Worm (Caenorhabditis elegans) whole organism, L3 larva: Measurements from ENCODE around the gene thn-1.
A peak's percentile ranks its signal among the peaks of the same experiment; 100 is the strongest.

Source experiments
- R02D3.7 ChIP-seq: fragments of 150-350 bp; optimal IDR thresholded peaks from 2 replicates; lab custom pipeline; 2014; ENCODE audit warnings: missing biosample characterization, missing genetic modification characterization
- ZK546.5 ChIP-seq: sonication (generic microtip); optimal IDR thresholded peaks from 2 replicates; lab custom pipeline; 2017; ENCODE audit warnings: missing biosample characterization, missing genetic modification characterization
- aly-2 ChIP-seq: fragments of 150-350 bp; optimal IDR thresholded peaks from 2 replicates; lab custom pipeline; 2014; ENCODE audit warnings: missing biosample characterization, missing genetic modification characterization
- ama-1 ChIP-seq: fragments of 150-350 bp; optimal IDR thresholded peaks from 2 replicates; lab custom pipeline; 2018
- ceh-16 ChIP-seq: sonication (generic microtip); optimal IDR thresholded peaks from 2 replicates; lab custom pipeline; 2017; ENCODE audit warnings: missing biosample characterization, missing genetic modification characterization
- ceh-9 ChIP-seq: sonication (generic microtip); optimal IDR thresholded peaks from 2 replicates; lab custom pipeline; 2018; ENCODE audit warnings: missing biosample characterization, missing genetic modification characterization
- egl-27 ChIP-seq: sonication (generic microtip); optimal IDR thresholded peaks from 4 replicates; lab custom pipeline; 2017; ENCODE audit warnings: missing biosample characterization, missing genetic modification reagents, missing genetic modification characterization
- elt-1 ChIP-seq: fragments of 150-350 bp; optimal IDR thresholded peaks from 2 replicates; lab custom pipeline; 2014; ENCODE audit warnings: missing biosample characterization, missing genetic modification characterization
- elt-2 ChIP-seq: sonication (generic microtip); optimal IDR thresholded peaks from 2 replicates; lab custom pipeline; 2016; ENCODE audit warnings: missing genetic modification reagents, mild to moderate bottlenecking, missing genetic modification characterization, missing compliant biosample characterization
- elt-3 ChIP-seq, 3 experiments: fragments of 150-350 bp in 1 of 3; sonication (generic microtip) in 2 of 3; optimal IDR thresholded peaks; 2 replicates in 2 of 3; 4 replicates in 1 of 3; lab custom pipeline; 2014 to 2017; ENCODE audit warnings: missing biosample characterization in 3 of 3, missing genetic modification characterization in 3 of 3
- eor-1 ChIP-seq, 2 experiments: fragments of 150-350 bp; optimal IDR thresholded peaks; 2 replicates each; lab custom pipeline; 2014 to 2018; ENCODE audit warnings: missing biosample characterization in 2 of 2, missing genetic modification characterization in 2 of 2
- fkh-10 ChIP-seq: sonication (generic microtip); optimal IDR thresholded peaks from 2 replicates; lab custom pipeline; 2017; ENCODE audit warnings: missing biosample characterization, missing genetic modification reagents, missing genetic modification characterization
- fkh-2 ChIP-seq: fragments of 150-350 bp; optimal IDR thresholded peaks from 2 replicates; lab custom pipeline; 2014; ENCODE audit warnings: missing biosample characterization, missing genetic modification reagents, missing genetic modification characterization
- fos-1 ChIP-seq: fragments of 150-350 bp; optimal IDR thresholded peaks from 2 replicates; lab custom pipeline; 2014; ENCODE audit warnings: missing biosample characterization, missing genetic modification characterization
- hmg-11 ChIP-seq: sonication (generic microtip); optimal IDR thresholded peaks from 2 replicates; lab custom pipeline; 2016; ENCODE audit warnings: missing genetic modification characterization, missing compliant biosample characterization
- lin-15B ChIP-seq: fragments of 150-350 bp; optimal IDR thresholded peaks from 2 replicates; lab custom pipeline; 2014; ENCODE audit warnings: missing biosample characterization, missing genetic modification characterization
- lin-39 ChIP-seq: fragments of 150-350 bp; optimal IDR thresholded peaks from 2 replicates; lab custom pipeline; 2018; ENCODE audit warnings: missing biosample characterization, missing genetic modification reagents, missing genetic modification characterization
- lsy-12 ChIP-seq: sonication (generic microtip); optimal IDR thresholded peaks from 2 replicates; lab custom pipeline; 2016; ENCODE audit warnings: mild to moderate bottlenecking, missing genetic modification characterization, missing compliant biosample characterization
- mdl-1 ChIP-seq: fragments of 150-350 bp; optimal IDR thresholded peaks from 2 replicates; lab custom pipeline; 2014; ENCODE audit warnings: missing biosample characterization, missing genetic modification characterization
- mml-1 ChIP-seq: fragments of 150-350 bp; sonication (generic microtip); optimal IDR thresholded peaks from 3 replicates; lab custom pipeline; 2014; ENCODE audit warnings: missing biosample characterization, missing genetic modification characterization
- nfya-1 ChIP-seq: sonication (generic microtip); optimal IDR thresholded peaks from 2 replicates; lab custom pipeline; 2017; ENCODE audit warnings: missing genetic modification characterization, mild to moderate bottlenecking, missing compliant biosample characterization, antibody characterized with exemption, moderate library complexity; ENCODE audit not compliant: insufficient read depth
- nhr-11 ChIP-seq: fragments of 150-350 bp; optimal IDR thresholded peaks from 2 replicates; lab custom pipeline; 2014; ENCODE audit warnings: missing biosample characterization, missing genetic modification characterization
- nhr-23 ChIP-seq: fragments of 150-350 bp; optimal IDR thresholded peaks from 2 replicates; lab custom pipeline; 2014; ENCODE audit warnings: missing biosample characterization, missing genetic modification reagents, missing genetic modification characterization
- nhr-28 ChIP-seq: fragments of 150-350 bp; optimal IDR thresholded peaks from 2 replicates; lab custom pipeline; 2014; ENCODE audit warnings: missing biosample characterization, missing genetic modification characterization
- nhr-67 ChIP-seq: fragments of 150-350 bp; optimal IDR thresholded peaks from 2 replicates; lab custom pipeline; 2014; ENCODE audit warnings: missing biosample characterization, missing genetic modification characterization
- nhr-76 ChIP-seq: fragments of 150-350 bp; sonication (generic microtip); optimal IDR thresholded peaks from 5 replicates; lab custom pipeline; 2014; ENCODE audit warnings: missing biosample characterization, missing genetic modification characterization
- nhr-77 ChIP-seq: fragments of 150-350 bp; optimal IDR thresholded peaks from 2 replicates; lab custom pipeline; 2014; ENCODE audit warnings: missing biosample characterization, missing genetic modification characterization
- pha-4 ChIP-seq: fragments of 150-350 bp; optimal IDR thresholded peaks from 2 replicates; lab custom pipeline; 2014; ENCODE audit warnings: missing biosample characterization, missing genetic modification reagents, missing genetic modification characterization
- pqm-1 ChIP-seq: fragments of 150-350 bp; optimal IDR thresholded peaks from 2 replicates; lab custom pipeline; 2017; ENCODE audit warnings: missing biosample characterization, missing genetic modification characterization, inconsistent platforms
- skn-1 ChIP-seq: fragments of 150-350 bp; optimal IDR thresholded peaks from 2 replicates; lab custom pipeline; 2014; ENCODE audit warnings: missing biosample characterization, missing genetic modification characterization
- snpc-4 ChIP-seq: fragments of 150-350 bp; optimal IDR thresholded peaks from 2 replicates; lab custom pipeline; 2014; ENCODE audit warnings: missing biosample characterization, missing genetic modification characterization
- zag-1 ChIP-seq: fragments of 150-350 bp; optimal IDR thresholded peaks from 2 replicates; lab custom pipeline; 2014; ENCODE audit warnings: missing biosample characterization, missing genetic modification characterization
- ztf-11 ChIP-seq: fragments of 150-350 bp; optimal IDR thresholded peaks from 2 replicates; lab custom pipeline; 2014; ENCODE audit warnings: missing biosample characterization, missing genetic modification characterization

The thn-1 gene

ce11 chrIV:12349639-12350038, 30.2 kb upstream of the thn-1 start, which contains the start of gene best-22:
Gene best-22 (plus strand): TSS chrIV:12349939.
- no peak for TF ChIP-seq ama-1
- TF ChIP-seq lin-15B (tag; lab: Kevin White, UChicago) = no peak
- no peak for TF ChIP-seq fkh-2 (tag; lab: Kevin White, UChicago)
- no peak for TF ChIP-seq lin-39 (tag; lab: Kevin White, UChicago)
- TF ChIP-seq hmg-11 (tag; lab: Kevin White, UChicago) = no peak
- no peak for TF ChIP-seq nhr-28 (tag; lab: Kevin White, UChicago)
- TF ChIP-seq nhr-23 (tag; lab: Kevin White, UChicago) = no peak
- TF ChIP-seq mml-1 (tag; lab: Kevin White, UChicago) = no peak
- no peak for TF ChIP-seq aly-2
- no peak for TF ChIP-seq ztf-11 (tag; lab: Kevin White, UChicago)
- TF ChIP-seq nhr-11 (tag; lab: Kevin White, UChicago) = no peak
- no peak for TF ChIP-seq ceh-9 (tag; lab: Kevin White, UChicago)
- no peak for TF ChIP-seq eor-1 (tag; optimal IDR thresholded peaks at IDR 0.05; lab: Kevin White, UChicago)
- no peak for TF ChIP-seq fos-1 (tag; lab: Kevin White, UChicago)
- TF ChIP-seq nhr-77 (tag; lab: Kevin White, UChicago) = no peak

- TF ChIP-seq elt-2 (tag; lab: Kevin White, UChicago) (no peak), fkh-10 (GFP tag; lab: Kevin White, UChicago) (peak; percentile 88)
Measured at ce11 chrIV:12350235-12350634, 29.6 kb upstream of the thn-1 start.

DNA sequence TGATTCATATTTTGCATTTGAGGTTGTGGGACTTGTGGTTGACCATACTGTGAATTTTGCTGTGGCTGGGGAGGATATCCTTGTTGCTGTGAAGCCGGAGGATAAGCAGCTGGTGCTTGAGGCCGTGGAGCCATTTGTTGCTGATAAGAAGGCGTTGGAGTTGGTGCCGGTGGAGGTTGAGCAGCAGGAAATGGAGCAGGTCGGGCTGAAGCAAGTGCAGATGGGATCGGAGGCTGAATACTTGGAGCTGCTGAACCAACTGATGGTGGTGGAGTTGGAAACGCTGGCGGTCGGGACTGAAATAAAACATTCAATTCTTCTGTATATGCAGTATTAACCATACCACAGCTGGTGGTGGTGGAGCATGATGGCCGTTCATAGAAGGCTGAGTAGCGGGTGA, 19.9 kb upstream of the thn-1 start:
- TF ChIP-seq elt-2 (tag; lab: Kevin White, UChicago) (no peak), ama-1 (no peak), nhr-67 (tag; lab: Kevin White, UChicago) (no peak), lin-39 (tag; lab: Kevin White, UChicago) (no peak), skn-1 (tag; lab: Kevin White, UChicago) (no peak), pha-4 (tag; lab: Kevin White, UChicago) (no peak), nhr-76 (tag; lab: Kevin White, UChicago) (no peak), ZK546.5 (no peak), zag-1 (tag; lab: Kevin White, UChicago) (no peak), ztf-11 (tag; lab: Kevin White, UChicago) (no peak), R02D3.7 (tag; lab: Kevin White, UChicago) (no peak), nhr-77 (tag; lab: Kevin White, UChicago) (no peak), mdl-1 (tag; lab: Kevin White, UChicago) (no peak), fkh-10 (GFP tag; lab: Kevin White, UChicago) (no peak), elt-1 (tag; lab: Kevin White, UChicago) (no peak), lsy-12 (no peak), ceh-16 (tag; lab: Kevin White, UChicago) (no peak), elt-3 (tag; optimal IDR thresholded peaks at IDR 0.05; lab: Kevin White, UChicago) (no peak)
- TF ChIP-seq, all 47 proteins: peak for 0

- TF ChIP-seq lin-15B (tag; lab: Kevin White, UChicago) (no peak), pqm-1 (no peak), snpc-4 (tag; lab: Kevin White, UChicago) (no peak), nfya-1 (tag; lab: Kevin White, UChicago) (no peak), hmg-11 (tag; lab: Kevin White, UChicago) (no peak)
Measured at ce11 chrIV:12360742-12361195, 19.1 kb upstream of the thn-1 start, which contains the start of gene sec-24.2. Gene sec-24.2 (minus strand): TSS chrIV:12360792.

ce11 chrIV:12361392-12362092, 18.3 kb upstream of the thn-1 start, which contains the start of the genes ccr-4 and ZC518.8:
Gene ccr-4 (plus strand): TSS chrIV:12361542.
Gene ZC518.8 (minus strand): TSS chrIV:12361908.
- TF ChIP-seq ama-1 (peak; percentile 28), lin-15B (tag; lab: Kevin White, UChicago) (peak; percentile 41), egl-27 (tag; lab: Kevin White, UChicago) (no peak), snpc-4 (tag; lab: Kevin White, UChicago) (peak; percentile 3), nfya-1 (tag; lab: Kevin White, UChicago) (peak; percentile 82), elt-2 (tag; lab: Kevin White, UChicago) (peak; percentile 22), fos-1 (tag; lab: Kevin White, UChicago) (no peak), pha-4 (tag; lab: Kevin White, UChicago) (peak; percentile 7)
- TF ChIP-seq, all 47 proteins: peak for 6
